Worm (Caenorhabditis elegans) whole organism, midembryonic: Measurements from ENCODE around the gene F52D2.5.
A peak's percentile ranks its signal among the peaks of the same experiment; 100 is the strongest.

ENCODE experiments used
- T22C8.4 ChIP-seq: fragments of 200-800 bp; sonication (Bioruptor generic); IDR thresholded peaks from 2 replicates; pipeline ENCODE4 v1.3.6; 2022; ENCODE audit warnings: missing genetic modification characterization, missing compliant biosample characterization
- cog-1 ChIP-seq: sonication (generic microtip); optimal IDR thresholded peaks from 2 replicates; lab custom pipeline; 2016; ENCODE audit warnings: missing genetic modification characterization, missing compliant biosample characterization
- flt-1 ChIP-seq: fragments of 200-800 bp; sonication (Bioruptor generic); IDR thresholded peaks from 2 replicates; pipeline ENCODE4 v1.3.6; 2022; ENCODE audit warnings: missing genetic modification characterization, missing compliant biosample characterization
- klf-2 ChIP-seq: fragments of 200-800 bp; sonication (Bioruptor generic); conservative IDR thresholded peaks from 2 replicates; pipeline ENCODE4 v1.3.6; 2022; ENCODE audit warnings: missing genetic modification reagents, missing genetic modification characterization, missing compliant biosample characterization
- med-1 ChIP-seq: sonication (generic microtip); optimal IDR thresholded peaks from 2 replicates; lab custom pipeline; 2017; ENCODE audit warnings: missing genetic modification characterization, mild to moderate bottlenecking, missing compliant biosample characterization, antibody characterized with exemption, missing genetic modification reagents; ENCODE audit not compliant: insufficient read depth
- ref-1 ChIP-seq: fragments of 200-800 bp; sonication (Bioruptor generic); conservative IDR thresholded peaks from 2 replicates; pipeline ENCODE4 v1.3.6; 2022; ENCODE audit warnings: missing genetic modification reagents, missing genetic modification characterization, missing compliant biosample characterization
- tab-1 ChIP-seq: fragments of 200-800 bp; sonication (Bioruptor generic); IDR thresholded peaks from 2 replicates; pipeline ENCODE4 v1.3.6; 2022; ENCODE audit warnings: missing genetic modification characterization, missing compliant biosample characterization
- ztf-23 ChIP-seq: fragments of 200-800 bp; sonication (Bioruptor generic); IDR thresholded peaks from 2 replicates; pipeline ENCODE4 v1.3.6; 2022; ENCODE audit warnings: missing genetic modification reagents, missing genetic modification characterization, missing compliant biosample characterization
- ztf-29 ChIP-seq: fragments of 200-800 bp; sonication (Bioruptor generic); IDR thresholded peaks from 2 replicates; pipeline ENCODE4 v1.3.6; 2022; ENCODE audit warnings: missing genetic modification reagents, missing genetic modification characterization, missing compliant biosample characterization

The F52D2.5 gene

DNA sequence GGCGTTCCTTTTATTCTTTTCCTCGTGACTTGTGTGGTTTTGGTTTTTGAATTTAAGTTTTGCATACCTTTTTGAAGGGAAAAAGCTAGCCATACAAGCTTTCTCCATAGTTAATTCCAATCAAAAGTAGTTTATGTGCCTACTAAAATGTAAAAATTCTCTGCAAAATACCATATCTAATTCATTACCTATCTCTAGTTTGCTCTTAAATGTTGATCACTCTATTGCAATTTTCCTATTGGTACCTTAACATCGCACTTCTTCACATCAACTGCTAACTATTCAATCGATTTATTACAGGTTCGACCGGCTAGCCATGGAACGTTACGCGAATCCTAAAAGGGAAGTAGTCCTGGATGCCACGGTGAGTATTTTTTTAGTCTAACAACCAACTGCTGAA, 12.3 kb downstream of the F52D2.5 start, which contains the start of gene F52D2.7:
TSS of gene F52D2.7 (plus strand) at position 301 of the 400 bp plus-strand sequence.
- TF ChIP-seq cog-1 (tag; lab: Kevin White, UChicago): no peak
- TF ChIP-seq med-1: no peak
- TF ChIP-seq ztf-29 (GFP tag; lab: Robert Waterston, UW): no peak
- no peak for TF ChIP-seq flt-1 (GFP tag; lab: Robert Waterston, UW)
- TF ChIP-seq ref-1 (GFP tag; lab: Robert Waterston, UW): no peak
- no peak for TF ChIP-seq tab-1 (GFP tag; lab: Robert Waterston, UW)
- TF ChIP-seq ztf-23 (GFP tag; lab: Robert Waterston, UW): no peak
- no peak for TF ChIP-seq klf-2

DNA sequence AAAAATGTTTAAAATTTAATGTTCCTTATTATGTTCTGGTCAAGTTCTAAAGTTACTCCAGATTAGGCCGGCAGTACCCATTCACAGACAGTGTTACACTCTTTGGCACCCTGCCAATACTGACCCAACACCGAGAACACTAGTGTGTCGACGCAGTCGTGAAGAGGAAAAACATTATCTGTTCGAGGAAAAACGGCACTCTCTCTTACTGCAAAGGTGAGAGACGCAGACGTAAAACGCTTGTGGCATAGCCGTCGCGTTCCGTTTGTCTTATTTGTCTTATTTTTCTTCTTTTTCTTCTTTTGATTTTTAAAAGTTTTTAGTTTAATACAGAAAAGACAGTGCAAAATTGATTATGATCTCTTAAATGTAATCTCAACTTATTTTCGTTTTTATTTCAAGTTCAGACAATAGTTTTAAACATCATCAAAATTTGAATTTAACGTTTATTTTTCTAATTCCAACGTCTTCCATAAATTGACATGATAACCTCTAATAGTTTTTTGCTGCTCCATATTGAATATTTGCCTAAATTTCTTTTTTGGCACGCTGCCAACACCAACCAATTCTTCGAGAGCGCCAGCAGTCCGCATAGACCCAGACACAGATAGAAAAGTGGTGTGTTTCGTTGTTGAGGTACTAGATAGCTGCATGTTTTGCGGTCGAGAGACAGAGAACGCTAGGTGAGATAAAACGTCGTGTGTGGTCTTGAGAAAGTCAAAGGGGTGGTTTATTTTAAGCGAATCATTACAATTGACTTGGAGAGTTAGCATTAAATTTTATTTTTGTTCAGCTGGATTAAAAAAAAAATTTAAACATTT, 13.5 kb downstream of the F52D2.5 start:
- TF ChIP-seq cog-1 (tag; lab: Kevin White, UChicago) (peak; percentile 10), flt-1 (GFP tag; lab: Robert Waterston, UW) (no peak)

DNA sequence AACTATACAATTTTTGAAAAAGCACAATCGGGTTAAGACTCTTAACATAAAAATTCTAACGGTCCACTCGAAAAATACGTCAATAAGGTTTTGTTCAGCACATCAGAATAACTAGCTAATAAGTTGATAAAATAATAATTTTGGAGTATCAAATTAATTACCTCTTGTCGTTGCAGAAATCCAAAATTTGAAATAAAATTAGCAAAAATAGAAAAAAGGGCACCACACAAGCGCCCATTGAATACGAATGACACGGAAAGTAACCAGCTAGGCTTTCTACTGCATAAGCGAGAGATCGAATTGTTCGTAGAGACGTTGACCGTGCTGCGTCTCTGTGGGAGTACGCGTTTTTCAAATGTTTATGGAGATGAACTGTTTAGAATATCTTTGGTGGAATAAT, 15.5 kb downstream of the F52D2.5 start:
- TF ChIP-seq tab-1 (GFP tag; lab: Robert Waterston, UW): no peak
- no peak for TF ChIP-seq ztf-29 (GFP tag; lab: Robert Waterston, UW)
- TF ChIP-seq klf-2: no peak
- TF ChIP-seq cog-1 (tag; lab: Kevin White, UChicago): no peak

DNA sequence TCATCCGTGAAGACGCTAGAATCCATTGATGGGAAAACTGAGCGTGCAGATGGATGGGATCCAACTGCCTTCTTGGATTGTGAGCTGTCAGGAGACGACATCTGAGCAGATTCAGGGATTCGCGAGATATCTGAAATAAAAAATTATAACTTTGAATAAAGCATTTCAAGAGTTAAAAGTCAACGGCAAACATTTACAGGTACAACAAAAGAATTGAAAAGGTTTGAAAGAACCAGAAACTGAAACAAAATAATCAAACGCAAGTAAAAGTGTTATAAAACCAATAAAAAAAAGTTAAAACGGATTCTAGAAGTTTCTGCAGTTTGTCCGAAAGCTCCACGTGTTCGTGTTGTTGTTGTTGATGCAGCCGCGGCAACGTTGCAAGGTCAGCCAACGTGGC, 34.7 kb downstream of the F52D2.5 start, which contains the start of gene Y59E1A.4:
TSS of gene Y59E1A.4 (minus strand) at position 101 of the 400 bp plus-strand sequence.
- no peak for TF ChIP-seq ztf-29 (GFP tag; lab: Robert Waterston, UW)
- no peak for TF ChIP-seq flt-1 (GFP tag; lab: Robert Waterston, UW)
- no peak for TF ChIP-seq ztf-23 (GFP tag; lab: Robert Waterston, UW)
- no peak for TF ChIP-seq tab-1 (GFP tag; lab: Robert Waterston, UW)
- TF ChIP-seq cog-1 (tag; lab: Kevin White, UChicago): no peak
- no peak for TF ChIP-seq med-1
- no peak for TF ChIP-seq T22C8.4 (GFP tag; lab: Robert Waterston, UW)
- TF ChIP-seq klf-2: no peak
- TF ChIP-seq ref-1 (GFP tag; lab: Robert Waterston, UW): no peak

DNA sequence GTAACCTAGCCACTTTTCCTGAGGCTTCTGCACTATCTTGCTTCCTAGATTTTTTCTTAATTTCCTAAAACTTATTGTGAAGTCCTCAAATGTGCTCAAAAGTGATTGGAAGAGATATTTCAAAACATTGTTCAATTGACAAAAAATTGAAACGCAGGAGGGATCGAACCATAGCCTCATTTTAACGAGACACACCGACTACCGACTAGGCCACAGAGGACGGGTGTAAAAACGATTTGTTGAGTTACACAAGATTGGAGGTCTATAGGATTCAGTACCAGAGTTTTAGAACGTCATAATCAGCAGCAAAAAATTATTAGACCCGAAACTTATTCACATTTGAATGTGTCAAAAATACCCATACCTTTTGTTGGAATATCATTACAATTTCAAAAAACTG, 35.4 kb downstream of the F52D2.5 start:
- TF ChIP-seq cog-1 (tag; lab: Kevin White, UChicago): no peak
- TF ChIP-seq ref-1 (GFP tag; lab: Robert Waterston, UW): no peak
- TF ChIP-seq med-1: no peak
- no peak for TF ChIP-seq ztf-29 (GFP tag; lab: Robert Waterston, UW)

DNA sequence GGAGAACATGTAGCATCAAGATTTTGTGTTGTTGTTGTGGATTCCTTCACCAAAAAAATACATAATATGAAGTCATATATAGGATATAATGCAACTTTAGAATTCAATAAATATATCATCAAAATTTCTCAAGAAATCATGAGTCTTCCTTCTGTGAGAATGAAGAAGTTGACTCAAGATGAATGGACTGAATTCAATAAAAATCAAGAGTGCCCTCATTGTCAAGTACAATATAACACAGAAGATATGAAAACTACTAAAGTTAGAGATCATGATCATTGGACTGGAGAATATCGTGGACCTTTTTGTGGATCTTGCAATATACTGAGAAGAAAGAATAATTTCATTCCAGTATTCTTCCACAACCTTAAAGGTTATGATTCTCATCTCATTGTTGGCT, 39.2 kb downstream of the F52D2.5 start:
- no peak for TF ChIP-seq tab-1 (GFP tag; lab: Robert Waterston, UW)
- TF ChIP-seq ztf-23 (GFP tag; lab: Robert Waterston, UW): no peak
- TF ChIP-seq ztf-29 (GFP tag; lab: Robert Waterston, UW): no peak
- no peak for TF ChIP-seq flt-1 (GFP tag; lab: Robert Waterston, UW)
- TF ChIP-seq klf-2: no peak
- no peak for TF ChIP-seq ref-1 (GFP tag; lab: Robert Waterston, UW)
- TF ChIP-seq cog-1 (tag; lab: Kevin White, UChicago): no peak
- TF ChIP-seq med-1: no peak
- no peak for TF ChIP-seq T22C8.4 (GFP tag; lab: Robert Waterston, UW)

DNA sequence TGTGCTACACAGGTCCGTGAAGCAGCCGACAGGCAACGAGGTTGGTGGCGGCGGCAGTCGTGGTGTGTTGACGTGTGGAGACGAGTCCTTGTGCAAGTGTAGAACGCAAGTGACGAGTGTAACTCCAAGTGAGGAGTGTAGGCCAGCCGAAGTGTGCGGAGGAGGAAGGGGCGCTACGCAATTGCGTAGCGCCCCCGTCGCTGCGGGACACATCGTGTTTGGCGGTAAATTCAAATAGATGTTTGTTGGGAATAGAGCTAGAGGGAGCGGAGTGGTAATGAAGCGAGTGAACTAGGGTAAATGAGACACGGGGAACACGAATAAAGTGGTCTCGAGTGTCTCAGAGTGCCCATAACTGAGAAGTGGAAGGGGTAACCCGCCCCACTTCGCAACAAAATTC, 41.1 kb downstream of the F52D2.5 start:
- TF ChIP-seq ztf-23 (GFP tag; lab: Robert Waterston, UW): peak; percentile 99

DNA sequence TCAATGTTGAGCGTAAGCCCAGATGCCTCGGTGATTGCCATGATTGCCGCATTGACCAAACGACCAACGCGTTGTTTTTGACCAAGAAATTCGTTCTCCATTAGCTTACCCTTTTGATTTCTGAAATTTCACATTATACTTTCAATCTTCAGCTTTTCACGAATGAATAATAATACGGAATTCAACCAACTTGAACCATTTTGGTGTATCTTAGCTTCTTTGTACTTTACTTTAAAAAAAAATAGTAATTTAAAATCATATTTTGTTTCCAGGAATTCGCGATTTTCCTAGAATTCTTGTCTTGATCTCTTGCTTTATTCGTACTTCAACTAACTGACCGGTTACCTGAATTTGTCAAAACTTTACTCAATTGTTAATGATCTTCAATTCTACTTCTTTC, 50.5 kb downstream of the F52D2.5 start, which contains the start of gene ZC53.2:
TSS of gene ZC53.2 (minus strand) at position 101 of the 400 bp plus-strand sequence.
- TF ChIP-seq med-1: no peak
- TF ChIP-seq cog-1 (tag; lab: Kevin White, UChicago): no peak
- TF ChIP-seq ztf-29 (GFP tag; lab: Robert Waterston, UW): no peak
- no peak for TF ChIP-seq ztf-23 (GFP tag; lab: Robert Waterston, UW)
- TF ChIP-seq tab-1 (GFP tag; lab: Robert Waterston, UW): no peak
- no peak for TF ChIP-seq klf-2
- TF ChIP-seq ref-1 (GFP tag; lab: Robert Waterston, UW): no peak
- no peak for TF ChIP-seq T22C8.4 (GFP tag; lab: Robert Waterston, UW)
- no peak for TF ChIP-seq flt-1 (GFP tag; lab: Robert Waterston, UW)
